Worm (Caenorhabditis elegans) whole organism, L3 larva: ENCODE measurements around the gene saps-1.

Experiments used
- R02D3.7 ChIP-seq: fragments of 150-350 bp; optimal IDR thresholded peaks from 2 replicates; lab custom pipeline; 2014; ENCODE audit warnings: missing biosample characterization, missing genetic modification characterization
- tbx-2 ChIP-seq: sonication (generic microtip); optimal IDR thresholded peaks from 2 replicates; lab custom pipeline; 2016; ENCODE audit warnings: mild to moderate bottlenecking, missing genetic modification characterization, missing compliant biosample characterization
- unc-39 ChIP-seq: sonication (generic microtip); optimal IDR thresholded peaks from 4 replicates; lab custom pipeline; 2017; ENCODE audit warnings: missing biosample characterization, missing genetic modification characterization

ce11 chrII:11336640-11337241, 39.3 kb downstream of the saps-1 start:
- TF ChIP-seq unc-39 (tag; lab: Kevin White, UChicago) (no peak), R02D3.7 (tag; lab: Kevin White, UChicago) (no peak), tbx-2 (tag; lab: Kevin White, UChicago) (no peak)
